Fruit fly (Drosophila melanogaster) whole organism, prepupa: ENCODE results near the gene sno.
"Not testable (repeated sequence)": the region's sequence is repeated elsewhere in the genome, so short reads cannot be mapped to it uniquely, and the experiment has no call there.

ENCODE experiments used
- CG10631 ChIP-seq: fragments of 200-800 bp; sonication (Bioruptor generic); optimal IDR thresholded peaks from 2 replicates; lab custom pipeline; 2016; ENCODE audit warnings: missing biosample characterization, missing genetic modification characterization
- CG11294 ChIP-seq: fragments of 200-800 bp; sonication (Bioruptor generic); IDR thresholded peaks from 2 replicates; pipeline ENCODE4 v1.3.6; 2022; ENCODE audit warnings: missing biosample characterization, missing genetic modification characterization
- CG15336 ChIP-seq: fragments of 200-800 bp; sonication (Bioruptor generic); IDR thresholded peaks from 2 replicates; pipeline ENCODE4 v1.3.6; 2022; ENCODE audit warnings: missing biosample characterization, missing genetic modification characterization
- CG16779 ChIP-seq: fragments of 200-800 bp; sonication (Bioruptor generic); optimal IDR thresholded peaks from 3 replicates; lab custom pipeline; 2017; ENCODE audit warnings: missing biosample characterization, mild to moderate bottlenecking, missing genetic modification characterization
- CG32006 ChIP-seq: fragments of 200-800 bp; sonication (Bioruptor generic); optimal IDR thresholded peaks from 3 replicates; lab custom pipeline; 2017; ENCODE audit warnings: missing biosample characterization, mild to moderate bottlenecking, missing genetic modification characterization
- CG34406 ChIP-seq: fragments of 200-800 bp; sonication (Bioruptor generic); optimal IDR thresholded peaks from 3 replicates; lab custom pipeline; 2016; ENCODE audit warnings: missing biosample characterization, missing genetic modification characterization
- CG3919 ChIP-seq: fragments of 200-800 bp; sonication (Bioruptor generic); optimal IDR thresholded peaks from 3 replicates; lab custom pipeline; 2016; ENCODE audit warnings: missing biosample characterization, missing genetic modification characterization
- CG6163 ChIP-seq: fragments of 200-800 bp; sonication (Bioruptor generic); IDR thresholded peaks from 3 replicates; pipeline ENCODE4 v1.3.6; 2022; ENCODE audit warnings: missing biosample characterization, missing genetic modification characterization
- CG6276 ChIP-seq: fragments of 200-800 bp; sonication (Bioruptor generic); optimal IDR thresholded peaks from 2 replicates; lab custom pipeline; 2017; ENCODE audit warnings: missing biosample characterization, mild to moderate bottlenecking, missing genetic modification characterization
- CG6792 ChIP-seq: fragments of 200-800 bp; sonication (Bioruptor generic); optimal IDR thresholded peaks from 3 replicates; lab custom pipeline; 2016; ENCODE audit warnings: missing biosample characterization, missing genetic modification characterization
- CG6808 ChIP-seq: fragments of 200-800 bp; sonication (Bioruptor generic); optimal IDR thresholded peaks from 3 replicates; lab custom pipeline; 2017; ENCODE audit warnings: missing biosample characterization, missing genetic modification characterization, mild to moderate bottlenecking, moderate library complexity, missing genetic modification reagents
- CG8119 ChIP-seq: fragments of 200-800 bp; sonication (Bioruptor generic); IDR thresholded peaks from 3 replicates; pipeline ENCODE4 v1.3.6; 2022; ENCODE audit warnings: missing biosample characterization, missing genetic modification characterization
- CG8319 ChIP-seq: fragments of 200-800 bp; sonication (Bioruptor generic); optimal IDR thresholded peaks from 3 replicates; lab custom pipeline; 2016; ENCODE audit warnings: missing biosample characterization, missing genetic modification characterization
- CG8632 ChIP-seq: fragments of 200-800 bp; sonication (Bioruptor generic); optimal IDR thresholded peaks from 3 replicates; lab custom pipeline; 2016; ENCODE audit warnings: missing biosample characterization, missing genetic modification characterization
- Eip93F ChIP-seq: fragments of 200-800 bp; sonication (Bioruptor generic); optimal IDR thresholded peaks from 2 replicates; lab custom pipeline; 2016; ENCODE audit warnings: missing biosample characterization, mild to moderate bottlenecking, missing genetic modification characterization
- Ets21C ChIP-seq: fragments of 200-800 bp; sonication (Bioruptor generic); optimal IDR thresholded peaks from 3 replicates; lab custom pipeline; 2016; ENCODE audit warnings: missing biosample characterization, missing genetic modification characterization
- Ets96B ChIP-seq: fragments of 200-800 bp; optimal IDR thresholded peaks from 2 replicates; lab custom pipeline; 2019; ENCODE audit warnings: missing biosample characterization, mild to moderate bottlenecking, missing genetic modification characterization, moderate library complexity
- Hr38 ChIP-seq: sonication (Bioruptor generic); optimal IDR thresholded peaks from 2 replicates; lab custom pipeline; 2016; ENCODE audit warnings: missing biosample characterization, missing genetic modification characterization
- Hr39 ChIP-seq: fragments of 200-800 bp; sonication (Bioruptor generic); optimal IDR thresholded peaks from 2 replicates; lab custom pipeline; 2016; ENCODE audit warnings: missing biosample characterization, missing genetic modification characterization
- Met ChIP-seq: fragments of 200-800 bp; sonication (Bioruptor generic); optimal IDR thresholded peaks from 3 replicates; lab custom pipeline; 2016; ENCODE audit warnings: missing biosample characterization, missing genetic modification characterization
- OdsH ChIP-seq: fragments of 200-800 bp; sonication (Bioruptor generic); optimal IDR thresholded peaks from 3 replicates; lab custom pipeline; 2016; ENCODE audit warnings: missing biosample characterization, missing genetic modification characterization
- Smox ChIP-seq: fragments of 200-800 bp; sonication (Bioruptor generic); optimal IDR thresholded peaks from 3 replicates; lab custom pipeline; 2016; ENCODE audit warnings: missing biosample characterization, missing genetic modification characterization
- acj6 ChIP-seq: fragments of 200-800 bp; sonication (Bioruptor generic); optimal IDR thresholded peaks from 3 replicates; lab custom pipeline; 2016; ENCODE audit warnings: missing biosample characterization, missing genetic modification characterization
- eg ChIP-seq: fragments of 200-800 bp; sonication (Bioruptor generic); IDR thresholded peaks from 3 replicates; pipeline ENCODE4 v1.3.6; 2022; ENCODE audit warnings: missing biosample characterization, missing genetic modification characterization
- fkh ChIP-seq: fragments of 200-800 bp; sonication (Bioruptor generic); optimal IDR thresholded peaks from 3 replicates; lab custom pipeline; 2017; ENCODE audit warnings: missing biosample characterization, mild to moderate bottlenecking, missing genetic modification characterization, moderate library complexity
- net ChIP-seq: fragments of 200-800 bp; sonication (Bioruptor generic); optimal IDR thresholded peaks from 3 replicates; lab custom pipeline; 2016; ENCODE audit warnings: missing biosample characterization, missing genetic modification characterization
- salr ChIP-seq, 2 experiments: fragments of 200-800 bp; sonication (Bioruptor generic); optimal IDR thresholded peaks; 3 replicates each; lab custom pipeline; 2016 to 2018; ENCODE audit warnings: missing biosample characterization in 2 of 2, missing genetic modification characterization in 2 of 2, mild to moderate bottlenecking in 1 of 2
- topi ChIP-seq: fragments of 200-800 bp; sonication (Bioruptor generic); optimal IDR thresholded peaks from 3 replicates; lab custom pipeline; 2016; ENCODE audit warnings: missing biosample characterization, missing genetic modification characterization
- vri ChIP-seq: fragments of 200-800 bp; sonication (Bioruptor generic); optimal IDR thresholded peaks from 3 replicates; lab custom pipeline; 2016; ENCODE audit warnings: missing biosample characterization, mild to moderate bottlenecking, missing genetic modification characterization

sno gene

DNA sequence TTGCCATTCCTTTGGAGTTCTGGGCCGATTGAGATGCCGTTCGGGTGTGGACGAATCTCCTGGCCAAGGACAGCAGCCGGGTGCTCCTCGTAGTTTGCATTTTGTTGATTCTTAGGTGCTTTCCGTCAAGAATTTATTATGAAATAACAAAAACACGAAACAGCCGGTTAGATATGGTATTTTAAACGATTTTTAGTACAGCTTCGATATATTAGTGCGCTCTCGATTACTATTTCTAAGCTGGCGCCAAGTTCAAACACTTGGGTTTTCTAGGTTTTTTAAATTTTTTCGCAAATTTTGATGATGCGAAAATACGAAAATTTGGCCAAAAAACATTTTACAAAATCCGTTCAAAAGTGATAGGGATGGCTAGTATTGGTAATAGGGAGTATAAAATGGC, 17.2 kb downstream of the sno start, which contains the start of gene Coq5:
Gene Coq5 (minus strand): TSS at position 303 of the 400 bp plus-strand sequence.
- TF ChIP-seq CG8119 (no peak), topi (no peak), vri (no peak), CG6163 (GFP tag; lab: Robert Waterston, UW) (no peak), CG11294 (GFP tag; lab: Robert Waterston, UW) (no peak), CG6792 (GFP tag; lab: Kevin White, UChicago) (no peak)

DNA sequence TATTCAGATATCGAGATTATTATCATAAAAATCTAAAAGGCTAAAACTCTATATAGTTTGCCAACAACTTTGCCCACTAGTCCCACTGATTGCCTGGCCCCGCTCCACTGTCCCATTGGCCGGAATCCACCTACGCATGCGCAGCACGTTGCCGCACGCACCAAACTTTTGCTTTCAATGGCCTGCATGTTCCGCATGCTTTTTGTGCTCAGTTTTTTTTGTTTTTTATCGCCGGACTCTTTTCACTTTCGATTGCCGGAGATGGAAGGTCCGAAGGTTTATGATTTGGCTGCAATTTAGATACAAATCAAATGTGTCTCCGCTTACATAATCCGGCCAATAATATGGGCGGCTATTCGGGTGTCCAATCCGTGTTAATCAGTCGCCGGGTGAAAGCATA, 19.2 kb downstream of the sno start:
- TF ChIP-seq CG6163 (GFP tag; lab: Robert Waterston, UW), result no peak
- TF ChIP-seq CG11294 (GFP tag; lab: Robert Waterston, UW), result no peak
- no peak for TF ChIP-seq CG8632 (GFP tag; lab: Kevin White, UChicago)
- TF ChIP-seq CG10631 (GFP tag; lab: Kevin White, UChicago), result no peak
- TF ChIP-seq Ets21C, result no peak

DNA sequence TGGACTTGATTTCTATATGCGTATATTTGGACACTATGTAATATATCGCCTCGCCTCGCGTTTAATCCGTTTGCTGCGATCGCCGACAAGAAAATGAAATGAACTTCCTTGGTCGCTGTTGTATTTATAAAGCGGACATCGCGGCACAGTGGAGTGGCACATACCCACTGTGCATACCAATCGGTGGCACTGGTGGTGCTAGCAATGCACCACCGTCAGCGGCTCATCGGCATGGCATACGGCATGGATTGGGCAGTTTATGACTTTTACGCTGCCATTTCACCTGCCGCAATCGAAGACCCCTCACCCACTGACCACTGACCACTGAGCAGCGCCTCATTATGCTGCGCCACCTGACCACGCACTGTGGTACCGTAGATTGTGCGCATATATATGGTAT, 19.7 kb downstream of the sno start, which contains the start of gene CG12723:
Gene CG12723 (minus strand): TSS at position 101 of the 400 bp plus-strand sequence.
- TF ChIP-seq CG6163 (GFP tag; lab: Robert Waterston, UW) (no peak), Smox (GFP tag; lab: Kevin White, UChicago) (no peak), CG16779 (no peak), CG6276 (no peak), net (GFP tag; lab: Kevin White, UChicago) (no peak), fkh (GFP tag; lab: Kevin White, UChicago) (no peak), CG32006 (no peak)

DNA sequence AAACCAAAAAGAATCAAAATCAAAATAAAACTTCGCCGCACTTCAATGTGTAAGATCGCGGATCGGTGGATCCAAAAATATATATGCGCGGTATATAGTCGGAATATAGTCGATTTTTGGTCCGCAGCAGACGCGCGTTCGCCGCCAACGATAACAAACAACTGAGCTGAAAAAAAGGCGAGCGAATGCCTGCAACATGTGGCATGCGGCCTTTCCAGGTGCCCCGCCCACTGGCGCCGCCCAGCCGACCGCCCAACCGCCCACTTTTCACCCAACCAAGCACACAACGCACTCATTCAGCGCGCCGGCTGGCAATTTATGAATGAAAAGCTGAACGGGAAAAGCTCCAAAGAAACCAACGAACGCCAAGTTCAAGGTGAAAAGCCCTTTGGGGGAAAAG, 22.4 kb downstream of the sno start, which contains the start of gene Lgr4:
Gene Lgr4 (minus strand): TSS at position 133 of the 400 bp plus-strand sequence.
- TF ChIP-seq CG6163 (GFP tag; lab: Robert Waterston, UW) (0 out of 3 replicates have a peak, but pooled peaks have one; percentile 34), salr (GFP tag; optimal IDR thresholded peaks at IDR 0.05; lab: Kevin White, UChicago) (peak in 1 of 2 experiments; percentile 2), topi (no peak)

DNA sequence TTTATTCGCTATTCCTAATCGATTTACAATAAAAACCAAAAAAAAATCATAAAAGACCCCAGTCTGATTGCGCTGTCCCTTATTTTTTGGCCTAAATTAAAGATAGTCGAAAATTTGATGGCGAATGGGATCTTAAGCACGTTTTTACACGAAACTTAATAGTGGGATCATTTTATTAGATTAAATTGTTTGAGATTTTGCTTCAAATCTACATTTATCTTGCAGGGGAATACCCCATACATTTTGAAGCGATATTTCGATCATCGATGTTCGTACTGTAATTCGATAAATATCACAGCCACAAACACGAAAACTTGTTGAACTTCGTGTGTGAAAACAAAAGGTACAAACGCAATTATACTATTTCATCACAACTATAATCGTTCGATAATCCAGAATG, 27.3 kb downstream of the sno start, which contains the start of gene CG32641:
Gene CG32641 (plus strand): TSS at position 301 of the 400 bp plus-strand sequence.
- TF ChIP-seq CG11294 (GFP tag; lab: Robert Waterston, UW); CG3919 (GFP tag; lab: Kevin White, UChicago); Eip93F (GFP tag; lab: Kevin White, UChicago): not testable (repeated sequence)

DNA sequence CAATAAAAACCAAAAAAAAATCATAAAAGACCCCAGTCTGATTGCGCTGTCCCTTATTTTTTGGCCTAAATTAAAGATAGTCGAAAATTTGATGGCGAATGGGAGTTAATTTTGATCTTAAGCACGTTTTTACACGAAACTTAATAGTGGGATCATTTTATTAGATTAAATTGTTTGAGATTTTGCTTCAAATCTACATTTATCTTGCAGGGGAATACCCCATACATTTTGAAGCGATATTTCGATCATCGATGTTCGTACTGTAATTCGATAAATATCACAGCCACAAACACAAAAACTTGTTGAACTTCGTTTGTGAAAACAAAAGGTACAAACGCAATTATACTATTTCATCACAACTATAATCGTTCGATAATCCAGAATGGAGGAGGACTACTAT, 33.8 kb downstream of the sno start, which contains the start of gene CG32640:
Gene CG32640 (plus strand): TSS at position 286 of the 400 bp plus-strand sequence.
- TF ChIP-seq eg (GFP tag; lab: Robert Waterston, UW), result peak; percentile 50; the same call in 1 of the 3 replicates
- peak; percentile 34; the same call in 1 of the 2 replicates for TF ChIP-seq CG15336 (GFP tag; lab: Robert Waterston, UW)

DNA sequence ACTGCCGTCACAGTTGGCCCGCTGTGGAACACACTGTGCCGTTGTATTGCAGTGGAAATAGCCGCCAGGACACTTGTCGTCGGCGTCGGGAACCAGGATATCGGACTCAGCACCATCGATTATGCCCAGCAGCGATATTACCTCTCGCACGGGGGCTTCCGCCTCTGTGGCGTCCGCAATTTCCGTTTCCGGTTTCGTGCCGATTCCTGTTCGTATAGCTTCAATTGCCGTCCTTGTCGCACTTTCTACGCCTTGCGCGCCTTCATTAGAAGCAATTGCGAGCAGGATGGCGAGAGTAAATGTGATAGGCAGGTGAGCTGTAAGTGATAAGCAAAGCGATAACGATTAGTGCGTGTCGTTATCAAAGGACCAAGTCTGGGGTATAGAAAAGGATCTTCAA, 38.6 kb downstream of the sno start:
- TF ChIP-seq Hr39 (GFP tag; lab: Kevin White, UChicago), result no peak
- TF ChIP-seq CG34406 (GFP tag; lab: Kevin White, UChicago), result no peak
- no peak for TF ChIP-seq acj6 (GFP tag; lab: Kevin White, UChicago)
- TF ChIP-seq CG8319 (GFP tag; lab: Kevin White, UChicago), result no peak
- no peak for TF ChIP-seq Hr38
- no peak for TF ChIP-seq Met (GFP tag; lab: Kevin White, UChicago)
- TF ChIP-seq OdsH (GFP tag; lab: Kevin White, UChicago), result no peak
- no peak for TF ChIP-seq CG6808
- no peak for TF ChIP-seq Ets96B (tag; lab: Kevin White, UChicago)
- no peak for TF ChIP-seq CG8119
